Worm (Caenorhabditis elegans) whole organism, L4 larva: ENCODE measurements around the gene gnrr-4.

Source experiments
- F26F4.8 ChIP-seq: fragments of 200-800 bp; sonication (Bioruptor generic); conservative IDR thresholded peaks from 2 replicates; pipeline ENCODE4 v1.3.6; 2022; ENCODE audit warnings: missing genetic modification characterization, missing compliant biosample characterization
- F44E2.7 ChIP-seq: fragments of 200-800 bp; sonication (Bioruptor generic); IDR thresholded peaks from 2 replicates; pipeline ENCODE4 v2.1.2; 2022; ENCODE audit warnings: missing genetic modification characterization, missing compliant biosample characterization
- T26A8.4 ChIP-seq: fragments of 200-800 bp; sonication (Bioruptor generic); IDR thresholded peaks from 2 replicates; pipeline ENCODE4 v1.3.6; 2022; ENCODE audit warnings: missing genetic modification characterization, missing compliant biosample characterization
- Y48G9A.11 ChIP-seq: fragments of 200-800 bp; sonication (Bioruptor generic); IDR thresholded peaks from 2 replicates; pipeline ENCODE4 v1.3.6; 2022; ENCODE audit warnings: missing genetic modification reagents, missing genetic modification characterization, missing compliant biosample characterization
- ama-1 ChIP-seq: fragments of 150-350 bp; optimal IDR thresholded peaks from 2 replicates; lab custom pipeline; 2014; ENCODE audit warnings: inconsistent platforms, mixed read lengths
- ceh-20 ChIP-seq: fragments of 200-800 bp; sonication (Bioruptor generic); IDR thresholded peaks from 2 replicates; pipeline ENCODE4 v1.3.6; 2022; ENCODE audit warnings: missing genetic modification reagents, missing genetic modification characterization, missing compliant biosample characterization
- ceh-28 ChIP-seq: fragments of 150-350 bp; optimal IDR thresholded peaks from 2 replicates; lab custom pipeline; 2014; ENCODE audit warnings: missing biosample characterization, missing genetic modification reagents, missing genetic modification characterization
- ceh-32 ChIP-seq: sonication (generic microtip); optimal IDR thresholded peaks from 2 replicates; lab custom pipeline; 2016; ENCODE audit warnings: mild to moderate bottlenecking, missing genetic modification characterization, missing compliant biosample characterization; ENCODE audit not compliant: poor library complexity
- ceh-62 ChIP-seq: sonication (generic microtip); optimal IDR thresholded peaks from 2 replicates; lab custom pipeline; 2017; ENCODE audit warnings: missing biosample characterization, missing genetic modification characterization
- ceh-82 ChIP-seq: sonication (generic microtip); optimal IDR thresholded peaks from 2 replicates; lab custom pipeline; 2017; ENCODE audit warnings: missing biosample characterization, missing genetic modification characterization
- ces-1 ChIP-seq: fragments of 150-350 bp; sonication (generic microtip); optimal IDR thresholded peaks from 4 replicates; lab custom pipeline; 2014; ENCODE audit warnings: missing biosample characterization, missing genetic modification reagents, missing genetic modification characterization
- ctbp-1 ChIP-seq: fragments of 200-800 bp; sonication (Bioruptor generic); IDR thresholded peaks from 2 replicates; pipeline ENCODE4 v1.3.6; 2022; ENCODE audit warnings: missing genetic modification reagents, missing genetic modification characterization, missing compliant biosample characterization
- daf-16 ChIP-seq, 3 experiments: sonication (generic microtip); optimal IDR thresholded peaks; 2 replicates each; lab custom pipeline; 2016 to 2017; ENCODE audit warnings: missing genetic modification characterization in 3 of 3, missing genetic modification reagents in 3 of 3, mild to moderate bottlenecking in 2 of 3, missing compliant biosample characterization in 2 of 3, missing biosample characterization in 1 of 3, moderate library complexity in 1 of 3
- daf-8 ChIP-seq: fragments of 200-800 bp; sonication (Bioruptor generic); IDR thresholded peaks from 2 replicates; pipeline ENCODE4 v1.3.6; 2022; ENCODE audit warnings: missing genetic modification characterization, missing compliant biosample characterization
- dmd-9 ChIP-seq: fragments of 200-800 bp; sonication (Bioruptor generic); IDR thresholded peaks from 2 replicates; pipeline ENCODE4 v1.3.6; 2022; ENCODE audit warnings: missing genetic modification reagents, missing genetic modification characterization, missing compliant biosample characterization
- dpl-1 ChIP-seq: fragments of 150-350 bp; optimal IDR thresholded peaks from 2 replicates; lab custom pipeline; 2014; ENCODE audit warnings: missing biosample characterization, missing genetic modification reagents, missing genetic modification characterization
- duxl-1 ChIP-seq: sonication (generic microtip); optimal IDR thresholded peaks from 2 replicates; lab custom pipeline; 2016; ENCODE audit warnings: mild to moderate bottlenecking, missing genetic modification characterization, moderate library complexity, missing compliant biosample characterization; ENCODE audit not compliant: poor library complexity
- egl-27 ChIP-seq: sonication (generic microtip); optimal IDR thresholded peaks from 3 replicates; lab custom pipeline; 2017; ENCODE audit warnings: missing biosample characterization, missing genetic modification reagents, missing genetic modification characterization
- egl-43 ChIP-seq: fragments of 200-800 bp; sonication (Bioruptor generic); IDR thresholded peaks from 2 replicates; pipeline ENCODE4 v1.3.6; 2022; ENCODE audit warnings: missing genetic modification reagents, missing genetic modification characterization, missing compliant biosample characterization
- lin-13 ChIP-seq: fragments of 150-350 bp; optimal IDR thresholded peaks from 2 replicates; lab custom pipeline; 2014; ENCODE audit warnings: missing biosample characterization, missing genetic modification reagents, missing genetic modification characterization
- lin-38 ChIP-seq: fragments of 200-800 bp; sonication (Bioruptor generic); IDR thresholded peaks from 2 replicates; pipeline ENCODE4 v1.3.6; 2022; ENCODE audit warnings: missing genetic modification reagents, missing genetic modification characterization, missing compliant biosample characterization
- lin-39 ChIP-seq: fragments of 150-350 bp; optimal IDR thresholded peaks from 2 replicates; lab custom pipeline; 2014; ENCODE audit warnings: missing biosample characterization, missing genetic modification reagents, missing genetic modification characterization
- lir-3 ChIP-seq: sonication (generic microtip); optimal IDR thresholded peaks from 2 replicates; lab custom pipeline; 2016; ENCODE audit warnings: mild to moderate bottlenecking, missing genetic modification characterization, missing compliant biosample characterization
- lsy-2 ChIP-seq, 2 experiments: fragments of 150-350 bp in 1 of 2; sonication (generic microtip) in 1 of 2; optimal IDR thresholded peaks; 2 replicates each; lab custom pipeline; 2014 to 2017; ENCODE audit warnings: missing biosample characterization in 2 of 2, missing genetic modification characterization in 2 of 2
- mdl-1 ChIP-seq, 2 experiments: fragments of 150-350 bp in 1 of 2; sonication (generic microtip) in 1 of 2; optimal IDR thresholded peaks; 2 replicates each; lab custom pipeline; 2014 to 2017; ENCODE audit warnings: missing biosample characterization in 2 of 2, missing genetic modification characterization in 2 of 2
- mdt-29 ChIP-seq: fragments of 200-800 bp; sonication (Bioruptor generic); IDR thresholded peaks from 2 replicates; pipeline ENCODE4 v1.3.6; 2022; ENCODE audit warnings: missing genetic modification reagents, missing genetic modification characterization, missing compliant biosample characterization
- nhr-102 ChIP-seq: sonication (generic microtip); optimal IDR thresholded peaks from 2 replicates; lab custom pipeline; 2016; ENCODE audit warnings: mild to moderate bottlenecking, missing genetic modification characterization, moderate library complexity, missing compliant biosample characterization
- nhr-111 ChIP-seq: fragments of 200-800 bp; sonication (Bioruptor generic); optimal IDR thresholded peaks from 2 replicates; lab custom pipeline; 2018; ENCODE audit warnings: mild to moderate bottlenecking, missing genetic modification characterization, missing compliant biosample characterization
- nhr-28 ChIP-seq: fragments of 150-350 bp; optimal IDR thresholded peaks from 2 replicates; lab custom pipeline; 2014; ENCODE audit warnings: missing biosample characterization, missing genetic modification characterization
- nhr-41 ChIP-seq: fragments of 200-800 bp; sonication (Bioruptor generic); IDR thresholded peaks from 2 replicates; pipeline ENCODE4 v1.3.6; 2022; ENCODE audit warnings: missing genetic modification reagents, missing genetic modification characterization, missing compliant biosample characterization
- nhr-76 ChIP-seq: fragments of 150-350 bp; optimal IDR thresholded peaks from 2 replicates; lab custom pipeline; 2014; ENCODE audit warnings: missing biosample characterization, missing genetic modification characterization
- nhr-77 ChIP-seq: fragments of 150-350 bp; optimal IDR thresholded peaks from 2 replicates; lab custom pipeline; 2014; ENCODE audit warnings: missing biosample characterization, missing genetic modification characterization
- pha-4 ChIP-seq, 2 experiments: fragments of 150-350 bp in 1 of 2; fragments of 200-800 bp in 1 of 2; sonication (Bioruptor generic) in 1 of 2; IDR thresholded peaks in 1 of 2; optimal IDR thresholded peaks in 1 of 2; 2 replicates each; pipeline versions ENCODE4 v1.3.6 to Lab custom; 2014 to 2022; ENCODE audit warnings: missing genetic modification characterization in 2 of 2, missing genetic modification reagents in 2 of 2, missing biosample characterization in 1 of 2, missing compliant biosample characterization in 1 of 2
- snpc-1.2 ChIP-seq: fragments of 200-800 bp; sonication (Bioruptor generic); IDR thresholded peaks from 2 replicates; pipeline ENCODE4 v1.3.6; 2022; ENCODE audit warnings: missing genetic modification reagents, missing genetic modification characterization, missing compliant biosample characterization
- snpc-4 ChIP-seq: fragments of 150-350 bp; optimal IDR thresholded peaks from 2 replicates; lab custom pipeline; 2014; ENCODE audit warnings: missing biosample characterization, missing genetic modification characterization
- unc-39 ChIP-seq: sonication (generic microtip); optimal IDR thresholded peaks from 2 replicates; lab custom pipeline; 2017; ENCODE audit warnings: missing biosample characterization, missing genetic modification characterization
- zag-1 ChIP-seq: fragments of 150-350 bp; optimal IDR thresholded peaks from 2 replicates; lab custom pipeline; 2014; ENCODE audit warnings: missing biosample characterization, missing genetic modification characterization
- zip-2 ChIP-seq: fragments of 150-350 bp; optimal IDR thresholded peaks from 2 replicates; lab custom pipeline; 2014; ENCODE audit warnings: missing biosample characterization, missing genetic modification characterization
- ztf-11 ChIP-seq: fragments of 150-350 bp; optimal IDR thresholded peaks from 2 replicates; lab custom pipeline; 2014; ENCODE audit warnings: missing biosample characterization, missing genetic modification characterization

gnrr-4 gene

DNA sequence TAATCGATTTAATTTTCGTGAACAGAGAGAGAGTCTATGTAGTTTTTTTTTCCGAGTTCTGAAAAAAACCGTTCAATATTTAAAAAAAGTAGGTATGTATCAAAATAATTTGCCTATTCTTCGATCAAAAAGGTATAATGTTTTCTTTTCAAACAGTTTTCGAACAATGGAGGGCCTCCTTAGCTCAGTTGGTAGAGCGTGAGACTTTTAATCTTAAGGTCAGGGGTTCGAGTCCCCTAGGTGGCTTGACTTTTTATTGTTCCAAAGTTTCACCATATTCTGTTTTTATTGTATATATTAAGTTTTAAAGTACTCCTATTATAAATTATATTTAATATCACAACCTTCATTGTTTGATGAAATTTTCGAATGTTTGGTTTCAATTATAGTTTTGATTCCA, 29.6 kb downstream of the gnrr-4 start (continued):
- TF ChIP-seq lin-38 (peak; percentile 77), daf-16 (GFP tag; optimal IDR thresholded peaks at IDR 0.05; lab: Kevin White, UChicago) (peak in 1 of 2 experiments; percentile 85), daf-16 (tag; optimal IDR thresholded peaks at IDR 0.05; lab: Kevin White, UChicago) (peak; percentile 65), ceh-20 (GFP tag; lab: Robert Waterston, UW) (peak; percentile 67; the same call in 1 of the 2 replicates), T26A8.4 (GFP tag; lab: Robert Waterston, UW) (peak; percentile 59), snpc-1.2 (GFP tag; lab: Robert Waterston, UW) (peak; percentile 87), dmd-9 (0 out of 2 replicates have a peak, but pooled peaks have one; percentile 19), nhr-102 (tag; lab: Kevin White, UChicago) (peak; percentile 44), Y48G9A.11 (no peak; the same call in 1 of the 2 replicates), mdl-1 (tag; optimal IDR thresholded peaks at IDR 0.05; lab: Kevin White, UChicago) (no peak), lsy-2 (tag; optimal IDR thresholded peaks at IDR 0.05; lab: Kevin White, UChicago) (peak in 1 of 2 experiments; percentile 39), lin-13 (GFP tag; lab: Kevin White, UChicago) (peak; percentile 12), nhr-111 (GFP tag; lab: Kevin White, UChicago) (peak; percentile 43), F26F4.8 (peak; percentile 93), ceh-62 (tag; lab: Kevin White, UChicago) (no peak), ceh-32 (tag; lab: Kevin White, UChicago) (no peak), nhr-41 (no peak; the same call in 1 of the 2 replicates), ceh-28 (no peak), ama-1 (lab: Kevin White, UChicago) (no peak), mdt-29 (GFP tag; lab: Robert Waterston, UW) (peak; percentile 43; the same call in 1 of the 2 replicates), duxl-1 (tag; lab: Kevin White, UChicago) (peak; percentile 56), zip-2 (tag; lab: Kevin White, UChicago) (peak; percentile 59), unc-39 (no peak), pha-4 (GFP tag; IDR thresholded peaks at IDR 0.05; lab: Robert Waterston, UW) (peak; percentile 79; the same call in 1 of the 2 replicates), pha-4 (tag; optimal IDR thresholded peaks at IDR 0.05; lab: Kevin White, UChicago) (no peak), ces-1 (GFP tag; lab: Kevin White, UChicago) (no peak), egl-43 (GFP tag; lab: Robert Waterston, UW) (peak; percentile 80), daf-8 (no peak), ctbp-1 (GFP tag; lab: Robert Waterston, UW) (peak; percentile 27; the same call in 1 of the 2 replicates), ztf-11 (tag; lab: Kevin White, UChicago) (no peak), lir-3 (tag; lab: Kevin White, UChicago) (peak; percentile 72), dpl-1 (GFP tag; lab: Kevin White, UChicago) (no peak), nhr-28 (peak; percentile 19)

DNA sequence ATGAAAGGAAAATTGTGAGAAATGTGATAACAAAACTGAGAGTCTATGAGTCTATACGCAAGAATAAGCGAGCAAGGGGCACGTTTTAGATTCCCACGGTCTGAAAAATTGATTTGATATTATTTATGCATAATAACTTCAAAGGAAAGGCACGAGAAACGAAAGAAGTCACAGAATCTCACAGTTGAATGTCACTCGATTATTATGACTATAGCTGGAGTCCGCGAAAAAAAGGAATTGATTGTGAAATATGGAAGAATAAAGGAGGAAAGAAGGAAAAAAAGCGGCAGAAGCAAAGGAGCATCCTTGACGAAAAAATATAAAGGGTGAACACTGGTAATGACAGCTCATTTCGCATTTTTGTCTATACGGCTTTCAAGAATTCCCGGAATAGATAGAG, 32.5 kb downstream of the gnrr-4 start, which contains the start of gene cat-1:
cat-1 (minus strand) TSS at position 101 of the 400 bp plus-strand sequence.
- no peak for TF ChIP-seq F44E2.7 (GFP tag; lab: Robert Waterston, UW)
- TF ChIP-seq T26A8.4 (GFP tag; lab: Robert Waterston, UW), result no peak
- TF ChIP-seq zag-1 (tag; lab: Kevin White, UChicago), result no peak
- no peak for TF ChIP-seq nhr-76 (tag; lab: Kevin White, UChicago)
- no peak for TF ChIP-seq ceh-82 (tag; lab: Kevin White, UChicago)
- TF ChIP-seq lin-39 (tag; lab: Kevin White, UChicago), result no peak
- TF ChIP-seq nhr-102 (tag; lab: Kevin White, UChicago), result no peak
- TF ChIP-seq egl-27 (tag; lab: Kevin White, UChicago), result no peak
- TF ChIP-seq nhr-77 (tag; lab: Kevin White, UChicago), result no peak
- TF ChIP-seq snpc-4 (tag; lab: Kevin White, UChicago), result no peak
- no peak for TF ChIP-seq ama-1 (lab: Kevin White, UChicago)
